Fruit fly (Drosophila melanogaster): ENCODE measurements around the gene Cortactin.

Gene Cortactin

dm6 chr3R:21097631-21098117, 33.4 kb upstream of the Cortactin start, which contains the start of gene RhoGAP93B:
Gene RhoGAP93B, minus strand, starts transcription at chr3R:21097827.
- no peak for TF ChIP-seq Hnf4 (GFP tag; optimal IDR thresholded peaks at IDR 0.05)
- TF ChIP-seq psq (GFP tag; optimal IDR thresholded peaks at IDR 0.05), result peak; percentile 82
- peak; percentile 83 for TF ChIP-seq rgr (GFP tag; optimal IDR thresholded peaks at IDR 0.05)
- TF ChIP-seq Myc (optimal IDR thresholded peaks at IDR 0.05), result peak; percentile 19
- TF ChIP-seq lola (GFP tag; optimal IDR thresholded peaks at IDR 0.05), result no peak
- TF ChIP-seq GATAd (GFP tag; optimal IDR thresholded peaks at IDR 0.05), result no peak
- TF ChIP-seq sv (GFP tag; optimal IDR thresholded peaks at IDR 0.05), result peak; percentile 35
- peak; percentile 83 for TF ChIP-seq br (GFP tag; optimal IDR thresholded peaks at IDR 0.05)
- no peak for TF ChIP-seq brk (GFP tag; optimal IDR thresholded peaks at IDR 0.05)
- no peak for TF ChIP-seq Abd-B (GFP tag; optimal IDR thresholded peaks at IDR 0.05)
- no peak for TF ChIP-seq sage (GFP tag; optimal IDR thresholded peaks at IDR 0.05)
- peak; percentile 80 for TF ChIP-seq Sp1 (GFP tag; optimal IDR thresholded peaks at IDR 0.05)
- TF ChIP-seq fru (GFP tag; optimal IDR thresholded peaks at IDR 0.05), result peak; percentile 91
- peak; percentile 82 for TF ChIP-seq h (GFP tag; optimal IDR thresholded peaks at IDR 0.05)
- peak; percentile 29 for TF ChIP-seq jim (GFP tag; optimal IDR thresholded peaks at IDR 0.05)
- TF ChIP-seq Jra (GFP tag; optimal IDR thresholded peaks at IDR 0.05), result peak; percentile 97
- TF ChIP-seq dmrt93B (GFP tag; optimal IDR thresholded peaks at IDR 0.05), result no peak
- no peak for TF ChIP-seq N (GFP tag; optimal IDR thresholded peaks at IDR 0.05)
- no peak for TF ChIP-seq CrebA (GFP tag; optimal IDR thresholded peaks at IDR 0.05; ENCODE audit: borderline replicate concordance)
- TF ChIP-seq Vsx2 (GFP tag; optimal IDR thresholded peaks at IDR 0.05; ENCODE audit: partially characterized antibody), result no peak
- TF ChIP-seq foxo (GFP tag; optimal IDR thresholded peaks at IDR 0.05), result peak; percentile 36 to 83
- no peak for TF ChIP-seq tai (GFP tag; optimal IDR thresholded peaks at IDR 0.05)
- peak; percentile 65 for TF ChIP-seq CG32264 (GFP tag; optimal IDR thresholded peaks at IDR 0.05)
- peak; percentile 65 for TF ChIP-seq OdsH (GFP tag; optimal IDR thresholded peaks at IDR 0.05)
- peak; percentile 84 for TF ChIP-seq HLH106 (tag; optimal IDR thresholded peaks at IDR 0.05)
- peak; percentile 93 for TF ChIP-seq dsf (GFP tag; optimal IDR thresholded peaks at IDR 0.05; ENCODE audit: borderline replicate concordance)
- TF ChIP-seq woc (GFP tag; optimal IDR thresholded peaks at IDR 0.05), result peak; percentile 87
- TF ChIP-seq Dif (GFP tag; optimal IDR thresholded peaks at IDR 0.05; ENCODE audit: partially characterized antibody), result no peak
- no peak for TF ChIP-seq Dfd (GFP tag; optimal IDR thresholded peaks at IDR 0.05)
- TF ChIP-seq Hr83 (GFP tag; optimal IDR thresholded peaks at IDR 0.05; ENCODE audit: poor library complexity, severe bottlenecking), result peak; percentile 53
- no peak for TF ChIP-seq pan (optimal IDR thresholded peaks at IDR 0.05)
- TF ChIP-seq ey (GFP tag; optimal IDR thresholded peaks at IDR 0.05), result peak; percentile 75
- no peak for TF ChIP-seq Rel (GFP tag; optimal IDR thresholded peaks at IDR 0.05)
- TF ChIP-seq Rel (tag; optimal IDR thresholded peaks at IDR 0.05), result peak; percentile 68
- no peak for TF ChIP-seq Hr78 (GFP tag; optimal IDR thresholded peaks at IDR 0.05)
- no peak for TF ChIP-seq dl (GFP tag; optimal IDR thresholded peaks at IDR 0.05; ENCODE audit: insufficient read depth in 1 of 2, partially characterized antibody in 2 of 2)
- TF ChIP-seq Mio (GFP tag; optimal IDR thresholded peaks at IDR 0.05), result peak; percentile 40
- peak; percentile 84 for TF ChIP-seq CG9705 (GFP tag; optimal IDR thresholded peaks at IDR 0.05)
- no peak for TF ChIP-seq usp (GFP tag; optimal IDR thresholded peaks at IDR 0.05)

dm6 chr3R:21097160-21097559, 32.9 kb upstream of the Cortactin start:
- no peak for TF ChIP-seq CG32264 (GFP tag; optimal IDR thresholded peaks at IDR 0.05)

DNA sequence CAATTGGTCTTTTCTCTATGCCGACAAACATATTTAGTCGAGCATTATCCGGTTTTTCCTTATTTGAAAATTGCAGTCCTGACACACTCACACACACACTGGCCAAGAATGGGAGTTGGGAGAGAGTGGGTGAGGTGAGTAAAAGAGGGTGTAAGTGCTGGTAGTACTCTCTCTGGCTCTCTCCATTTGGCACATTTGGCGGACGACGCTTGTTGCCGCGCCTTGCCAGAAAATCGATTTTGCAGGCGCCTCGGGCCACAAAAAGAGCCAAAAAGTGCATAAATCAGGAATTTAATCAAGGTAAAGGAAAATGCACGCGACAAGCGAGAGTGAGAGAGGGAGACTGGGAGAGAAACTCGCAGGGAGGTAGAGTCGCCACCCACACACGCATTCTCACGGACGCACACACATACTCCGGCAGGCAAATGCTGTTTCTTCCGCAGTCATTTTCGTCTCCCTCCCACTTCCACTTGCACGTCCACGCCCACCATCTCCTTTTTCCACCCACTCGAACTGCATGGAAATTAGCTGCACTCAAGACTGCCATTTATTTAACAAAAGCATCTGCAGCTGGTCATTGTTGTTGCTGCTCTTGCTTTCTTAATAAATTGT, 32.4 kb upstream of the Cortactin start:
- TF ChIP-seq OdsH (GFP tag; optimal IDR thresholded peaks at IDR 0.05) (no peak), Hnf4 (GFP tag; optimal IDR thresholded peaks at IDR 0.05) (no peak), Vsx2 (GFP tag; optimal IDR thresholded peaks at IDR 0.05; ENCODE audit: partially characterized antibody) (no peak), h (GFP tag; optimal IDR thresholded peaks at IDR 0.05) (no peak), Hr78 (GFP tag; optimal IDR thresholded peaks at IDR 0.05) (no peak), foxo (GFP tag; optimal IDR thresholded peaks at IDR 0.05) (no peak), Mio (GFP tag; optimal IDR thresholded peaks at IDR 0.05) (no peak), woc (GFP tag; optimal IDR thresholded peaks at IDR 0.05) (no peak), CG9705 (GFP tag; optimal IDR thresholded peaks at IDR 0.05) (no peak), Abd-B (GFP tag; optimal IDR thresholded peaks at IDR 0.05) (no peak), Jra (GFP tag; optimal IDR thresholded peaks at IDR 0.05) (no peak), psq (GFP tag; optimal IDR thresholded peaks at IDR 0.05) (no peak), Rel (GFP tag; optimal IDR thresholded peaks at IDR 0.05) (no peak), Rel (tag; optimal IDR thresholded peaks at IDR 0.05) (no peak), Dif (GFP tag; optimal IDR thresholded peaks at IDR 0.05; ENCODE audit: partially characterized antibody) (no peak), dsf (GFP tag; optimal IDR thresholded peaks at IDR 0.05; ENCODE audit: borderline replicate concordance) (no peak), tai (GFP tag; optimal IDR thresholded peaks at IDR 0.05) (no peak), GATAd (GFP tag; optimal IDR thresholded peaks at IDR 0.05) (no peak), CG32264 (GFP tag; optimal IDR thresholded peaks at IDR 0.05) (no peak), Myc (optimal IDR thresholded peaks at IDR 0.05) (no peak), HLH106 (tag; optimal IDR thresholded peaks at IDR 0.05) (no peak)
